Worm (Caenorhabditis elegans) whole organism, late embryonic: ENCODE results near the gene C24A8.6.
"Not testable (repeated sequence)": the region's sequence is repeated elsewhere in the genome, so short reads cannot be mapped to it uniquely, and the experiment has no call there.

ENCODE experiments used
- C08G9.2 ChIP-seq: sonication (generic microtip); optimal IDR thresholded peaks from 2 replicates; lab custom pipeline; 2016; ENCODE audit warnings: mild to moderate bottlenecking, missing genetic modification characterization, moderate library complexity, missing compliant biosample characterization
- C38D4.7 ChIP-seq: fragments of 200-800 bp; sonication (Bioruptor generic); optimal IDR thresholded peaks from 2 replicates; lab custom pipeline; 2018; ENCODE audit warnings: mild to moderate bottlenecking, missing genetic modification characterization, moderate library complexity, missing compliant biosample characterization
- K02D7.2 ChIP-seq: sonication (generic microtip); optimal IDR thresholded peaks from 2 replicates; lab custom pipeline; 2017; ENCODE audit warnings: mild to moderate bottlenecking, missing genetic modification characterization, missing compliant biosample characterization
- ahr-1 ChIP-seq: sonication (generic microtip); optimal IDR thresholded peaks from 2 replicates; lab custom pipeline; 2016; ENCODE audit warnings: missing genetic modification characterization, missing compliant biosample characterization
- ama-1 ChIP-seq: fragments of 150-350 bp; optimal IDR thresholded peaks from 2 replicates; lab custom pipeline; 2014
- ceh-18 ChIP-seq: sonication (generic microtip); optimal IDR thresholded peaks from 2 replicates; lab custom pipeline; 2016; ENCODE audit warnings: missing genetic modification characterization, missing compliant biosample characterization
- ceh-22 ChIP-seq: sonication (generic microtip); optimal IDR thresholded peaks from 2 replicates; lab custom pipeline; 2017; ENCODE audit warnings: missing biosample characterization, missing genetic modification characterization
- ceh-24 ChIP-seq: sonication (generic microtip); optimal IDR thresholded peaks from 2 replicates; lab custom pipeline; 2016; ENCODE audit warnings: mild to moderate bottlenecking, missing genetic modification characterization, missing compliant biosample characterization
- ceh-30 ChIP-seq: fragments of 150-350 bp; optimal IDR thresholded peaks from 2 replicates; lab custom pipeline; 2014; ENCODE audit warnings: missing biosample characterization, missing genetic modification characterization
- ceh-34 ChIP-seq: sonication (generic microtip); optimal IDR thresholded peaks from 2 replicates; lab custom pipeline; 2016; ENCODE audit warnings: mild to moderate bottlenecking, missing genetic modification characterization, missing compliant biosample characterization
- ceh-45 ChIP-seq: fragments of 200-800 bp; sonication (Bioruptor generic); IDR thresholded peaks from 2 replicates; pipeline ENCODE4 v1.3.6; 2022; ENCODE audit warnings: missing genetic modification reagents, missing genetic modification characterization, missing compliant biosample characterization
- ceh-6 ChIP-seq: fragments of 200-800 bp; sonication (Bioruptor generic); optimal IDR thresholded peaks from 2 replicates; lab custom pipeline; 2018; ENCODE audit warnings: mild to moderate bottlenecking, missing genetic modification characterization, missing compliant biosample characterization
- ceh-9 ChIP-seq: sonication (generic microtip); optimal IDR thresholded peaks from 2 replicates; lab custom pipeline; 2016; ENCODE audit warnings: mild to moderate bottlenecking, missing genetic modification characterization, inconsistent platforms, missing compliant biosample characterization
- che-1 ChIP-seq: sonication (generic microtip); optimal IDR thresholded peaks from 2 replicates; lab custom pipeline; 2016; ENCODE audit warnings: mild to moderate bottlenecking, missing genetic modification characterization, missing compliant biosample characterization
- elt-2 ChIP-seq: sonication (generic microtip); optimal IDR thresholded peaks from 2 replicates; lab custom pipeline; 2016; ENCODE audit warnings: missing genetic modification reagents, missing genetic modification characterization, missing compliant biosample characterization
- elt-4 ChIP-seq: sonication (generic microtip); optimal IDR thresholded peaks from 2 replicates; lab custom pipeline; 2016; ENCODE audit warnings: missing genetic modification characterization, missing compliant biosample characterization
- ets-4 ChIP-seq: sonication (generic microtip); optimal IDR thresholded peaks from 2 replicates; lab custom pipeline; 2016; ENCODE audit warnings: missing genetic modification characterization, missing compliant biosample characterization
- fkh-10 ChIP-seq: fragments of 150-350 bp; optimal IDR thresholded peaks from 2 replicates; lab custom pipeline; 2014; ENCODE audit warnings: missing biosample characterization, missing genetic modification reagents, missing genetic modification characterization
- fkh-6 ChIP-seq: sonication (generic microtip); optimal IDR thresholded peaks from 2 replicates; lab custom pipeline; 2016; ENCODE audit warnings: missing genetic modification characterization, missing compliant biosample characterization
- hlh-13 ChIP-seq: fragments of 200-800 bp; sonication (Bioruptor generic); optimal IDR thresholded peaks from 2 replicates; lab custom pipeline; 2018; ENCODE audit warnings: mild to moderate bottlenecking, missing genetic modification characterization, missing compliant biosample characterization
- hlh-30 ChIP-seq: sonication (generic microtip); optimal IDR thresholded peaks from 2 replicates; lab custom pipeline; 2017; ENCODE audit warnings: antibody characterized with exemption, missing genetic modification characterization, missing compliant biosample characterization; ENCODE audit not compliant: insufficient read depth
- lim-6 ChIP-seq: sonication (generic microtip); optimal IDR thresholded peaks from 2 replicates; lab custom pipeline; 2016; ENCODE audit warnings: missing genetic modification characterization, missing compliant biosample characterization
- lin-11 ChIP-seq: fragments of 200-800 bp; sonication (Bioruptor generic); optimal IDR thresholded peaks from 2 replicates; lab custom pipeline; 2018; ENCODE audit warnings: mild to moderate bottlenecking, missing genetic modification characterization, missing compliant biosample characterization
- nfya-1 ChIP-seq: sonication (generic microtip); optimal IDR thresholded peaks from 2 replicates; lab custom pipeline; 2017; ENCODE audit warnings: missing genetic modification characterization, mild to moderate bottlenecking, missing compliant biosample characterization, antibody characterized with exemption, moderate library complexity
- nhr-232 ChIP-seq: sonication (generic microtip); optimal IDR thresholded peaks from 2 replicates; lab custom pipeline; 2016; ENCODE audit warnings: missing genetic modification characterization, missing compliant biosample characterization
- npax-4 ChIP-seq: sonication (generic microtip); optimal IDR thresholded peaks from 2 replicates; lab custom pipeline; 2016; ENCODE audit warnings: missing genetic modification characterization, missing compliant biosample characterization
- pat-9 ChIP-seq: fragments of 200-800 bp; sonication (Bioruptor generic); optimal IDR thresholded peaks from 2 replicates; lab custom pipeline; 2018; ENCODE audit warnings: mild to moderate bottlenecking, missing genetic modification characterization, moderate library complexity, missing compliant biosample characterization
- pha-2 ChIP-seq: sonication (generic microtip); optimal IDR thresholded peaks from 2 replicates; lab custom pipeline; 2017; ENCODE audit warnings: mild to moderate bottlenecking, missing genetic modification characterization, missing compliant biosample characterization
- pqm-1 ChIP-seq: sonication (generic microtip); optimal IDR thresholded peaks from 2 replicates; lab custom pipeline; 2016; ENCODE audit warnings: missing genetic modification characterization, missing compliant biosample characterization
- ref-2 ChIP-seq: sonication (generic microtip); optimal IDR thresholded peaks from 2 replicates; lab custom pipeline; 2016; ENCODE audit warnings: missing genetic modification characterization, missing compliant biosample characterization
- rnt-1 ChIP-seq: sonication (generic microtip); optimal IDR thresholded peaks from 2 replicates; lab custom pipeline; 2016; ENCODE audit warnings: missing genetic modification characterization, missing compliant biosample characterization
- sox-2 ChIP-seq: fragments of 200-800 bp; sonication (Bioruptor generic); IDR thresholded peaks from 2 replicates; pipeline ENCODE4 v1.3.6; 2022; ENCODE audit warnings: missing genetic modification reagents, missing genetic modification characterization, missing compliant biosample characterization
- sox-4 ChIP-seq: sonication (generic microtip); optimal IDR thresholded peaks from 2 replicates; lab custom pipeline; 2017; ENCODE audit warnings: mild to moderate bottlenecking, missing genetic modification characterization, inconsistent platforms, missing compliant biosample characterization
- tbx-2 ChIP-seq: sonication (generic microtip); optimal IDR thresholded peaks from 2 replicates; lab custom pipeline; 2016; ENCODE audit warnings: missing genetic modification characterization, missing compliant biosample characterization
- unc-3 ChIP-seq, 2 experiments: fragments of 200-800 bp in 1 of 2; sonication (Bioruptor generic) in 1 of 2; sonication (generic microtip) in 1 of 2; conservative IDR thresholded peaks in 1 of 2; optimal IDR thresholded peaks in 1 of 2; 2 replicates each; pipeline versions ENCODE4 v1.3.6 to Lab custom; 2016 to 2022; ENCODE audit warnings: missing compliant biosample characterization in 2 of 2, missing genetic modification characterization in 2 of 2, missing genetic modification reagents in 1 of 2
- unc-42 ChIP-seq: sonication (generic microtip); optimal IDR thresholded peaks from 2 replicates; lab custom pipeline; 2016; ENCODE audit warnings: missing genotype, missing genetic modification characterization, missing compliant biosample characterization
- unc-86 ChIP-seq: sonication (generic microtip); optimal IDR thresholded peaks from 2 replicates; lab custom pipeline; 2016; ENCODE audit warnings: missing genetic modification characterization, missing compliant biosample characterization
- zip-5 ChIP-seq: sonication (generic microtip); optimal IDR thresholded peaks from 2 replicates; lab custom pipeline; 2016; ENCODE audit warnings: missing genetic modification characterization, missing compliant biosample characterization

The C24A8.6 gene

DNA sequence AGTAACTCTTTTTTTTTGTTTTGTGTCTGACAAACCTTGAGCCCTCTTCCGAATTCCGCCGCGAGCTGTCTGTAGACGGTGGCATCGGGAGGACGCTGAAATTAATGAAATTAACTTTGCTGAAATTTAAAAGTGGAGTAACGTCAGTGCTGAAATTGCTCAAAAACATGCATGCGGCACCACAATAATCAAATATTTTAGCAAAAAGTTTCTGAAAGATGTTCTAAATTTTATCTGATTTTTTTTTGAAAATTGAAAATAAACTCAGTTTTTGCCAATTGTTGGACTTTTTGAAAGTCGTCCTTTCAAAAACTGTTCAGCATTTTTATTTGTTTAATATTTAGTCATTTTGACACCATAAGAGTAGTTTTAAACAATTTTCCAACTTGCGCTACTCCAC, 3.7 kb upstream of the C24A8.6 start, which contains the start of gene cst-2:
cst-2 (minus strand) TSS at position 101 of the 400 bp plus-strand sequence.
- TF ChIP-seq pha-2, ceh-34, nfya-1 (tag; lab: Kevin White, UChicago): not testable (repeated sequence)

DNA sequence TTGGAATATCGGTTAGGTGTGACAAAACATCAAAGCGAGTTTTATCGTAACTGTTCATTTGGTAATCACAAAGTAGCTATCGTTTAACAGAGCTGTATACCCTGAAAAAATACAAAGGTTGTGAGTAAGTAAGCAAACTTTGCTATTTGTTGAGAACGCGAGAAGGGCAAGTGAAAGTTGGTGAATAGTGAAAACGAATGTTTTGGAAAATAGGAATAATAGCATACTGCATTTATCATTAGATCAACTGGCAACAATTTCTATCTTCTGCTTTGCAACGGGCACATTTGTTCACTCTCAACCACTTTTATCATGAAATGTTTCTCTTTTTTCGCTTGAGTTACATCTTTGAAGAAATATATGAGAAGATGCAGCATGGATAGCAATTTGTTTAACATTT, 3.4 kb downstream of the C24A8.6 start, which contains the start of gene C24A8.5:
C24A8.5 (minus strand) TSS at position 101 of the 400 bp plus-strand sequence.
- no peak for TF ChIP-seq ref-2 (tag; lab: Kevin White, UChicago)
- TF ChIP-seq, all 69 proteins: peak for 0

DNA sequence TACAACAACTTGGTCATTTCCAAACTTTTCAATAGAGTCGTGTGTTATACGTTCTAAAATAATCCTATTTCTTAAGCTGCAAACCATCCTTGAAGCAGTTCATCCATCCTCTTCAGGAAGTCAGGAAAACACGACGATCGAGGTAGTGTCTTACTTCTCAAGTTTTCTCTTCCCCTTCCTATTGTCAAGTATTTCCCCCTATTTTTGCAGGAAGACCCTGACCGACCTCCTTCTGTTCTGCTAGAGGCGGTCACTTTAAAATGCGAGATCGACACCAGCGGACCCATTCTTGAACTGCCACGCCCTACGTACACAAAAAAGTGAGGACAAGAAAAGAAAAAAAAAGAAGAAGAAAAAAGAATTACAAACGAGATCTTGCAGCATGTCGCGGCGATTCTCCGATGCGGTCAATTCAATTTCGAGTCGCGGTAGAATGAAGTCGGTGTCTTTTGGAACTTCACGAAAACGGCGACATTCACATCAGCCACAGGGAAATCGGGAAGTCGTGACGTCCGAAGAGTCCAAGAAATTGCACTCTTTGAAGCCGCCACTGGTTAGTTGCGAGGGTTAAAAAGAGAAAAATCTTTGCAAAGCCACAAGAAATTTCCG, 9.3 kb downstream of the C24A8.6 start:
- TF ChIP-seq C08G9.2 (tag; lab: Kevin White, UChicago) (no peak), unc-42 (tag; lab: Kevin White, UChicago) (peak; percentile 58)

DNA sequence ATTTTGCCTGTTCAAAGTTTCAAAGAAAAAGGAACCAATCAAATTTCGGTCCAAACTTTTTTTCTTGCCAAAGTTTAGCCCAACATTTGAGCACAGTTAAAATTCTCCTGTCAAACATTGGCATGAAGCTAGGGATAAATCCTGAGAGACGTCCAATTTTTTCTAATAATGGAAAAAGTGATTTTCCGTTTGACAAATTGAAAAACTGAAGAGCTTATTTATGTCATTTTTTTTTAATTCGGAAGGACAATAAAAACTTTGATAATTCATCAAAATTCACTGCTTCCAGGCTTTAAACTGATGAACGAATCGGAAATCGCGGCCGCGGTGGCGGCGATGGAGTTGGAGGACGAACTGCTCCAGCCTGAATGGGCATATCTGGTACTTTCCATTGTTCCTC, 11.6 kb downstream of the C24A8.6 start, which contains the start of gene dop-6:
dop-6 (plus strand) TSS at position 301 of the 400 bp plus-strand sequence.
- TF ChIP-seq ceh-45 (no peak), ceh-18 (tag; lab: Kevin White, UChicago) (no peak), sox-4 (tag; lab: Kevin White, UChicago) (no peak), ceh-9 (no peak), unc-86 (tag; lab: Kevin White, UChicago) (no peak), che-1 (tag; lab: Kevin White, UChicago) (no peak), ceh-24 (tag; lab: Kevin White, UChicago) (no peak), ceh-22 (tag; lab: Kevin White, UChicago) (no peak), fkh-6 (tag; lab: Kevin White, UChicago) (no peak), pat-9 (tag; lab: Kevin White, UChicago) (no peak)

DNA sequence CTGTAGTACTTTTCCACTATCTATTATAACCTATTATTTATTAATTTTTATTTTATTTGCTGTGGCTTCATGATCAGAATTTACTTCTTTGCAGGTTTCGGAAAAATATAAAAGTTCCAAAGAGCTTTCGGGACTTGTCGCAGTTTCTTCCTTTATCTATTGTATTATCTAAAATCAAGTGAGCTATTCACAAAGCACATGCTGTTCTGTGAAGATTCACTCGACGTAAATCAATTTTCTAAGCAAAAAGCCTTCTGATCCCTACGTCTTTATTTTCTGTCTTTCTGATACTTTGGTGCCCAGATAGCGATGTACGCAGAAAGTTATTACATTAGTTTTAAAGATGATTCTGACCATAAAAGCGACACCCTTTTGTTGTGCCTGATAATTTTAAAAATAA, 15.1 kb downstream of the C24A8.6 start:
- no peak for TF ChIP-seq sox-2 (GFP tag; lab: Robert Waterston, UW)
- TF ChIP-seq unc-42 (tag; lab: Kevin White, UChicago) = peak; percentile 36

DNA sequence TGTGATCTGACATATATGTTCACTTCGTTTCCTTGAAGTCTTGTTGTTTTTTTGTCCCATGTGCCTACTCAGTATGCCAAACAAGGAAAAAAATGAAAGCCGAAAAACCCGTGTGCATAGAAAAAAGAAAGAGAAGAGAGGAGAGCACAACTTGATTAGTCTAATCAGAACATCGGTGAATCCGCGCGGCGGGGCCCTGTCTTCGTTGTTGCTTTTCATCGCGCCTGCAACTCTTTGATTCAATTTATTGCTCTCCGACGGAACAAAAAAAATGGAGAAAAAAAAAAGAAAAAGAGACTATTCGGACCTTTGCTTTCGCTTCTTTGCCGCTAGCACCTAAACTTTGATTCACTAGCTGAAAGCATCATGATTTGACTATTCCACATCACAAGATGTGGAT, 17.3 kb downstream of the C24A8.6 start:
- TF ChIP-seq ceh-30 (tag; lab: Kevin White, UChicago) (no peak), unc-42 (tag; lab: Kevin White, UChicago) (peak; percentile 95), K02D7.2 (no peak), lim-6 (tag; lab: Kevin White, UChicago) (no peak), fkh-10 (peak; percentile 24), hlh-30 (tag; lab: Kevin White, UChicago) (no peak), zip-5 (tag; lab: Kevin White, UChicago) (no peak), hlh-13 (no peak)

DNA sequence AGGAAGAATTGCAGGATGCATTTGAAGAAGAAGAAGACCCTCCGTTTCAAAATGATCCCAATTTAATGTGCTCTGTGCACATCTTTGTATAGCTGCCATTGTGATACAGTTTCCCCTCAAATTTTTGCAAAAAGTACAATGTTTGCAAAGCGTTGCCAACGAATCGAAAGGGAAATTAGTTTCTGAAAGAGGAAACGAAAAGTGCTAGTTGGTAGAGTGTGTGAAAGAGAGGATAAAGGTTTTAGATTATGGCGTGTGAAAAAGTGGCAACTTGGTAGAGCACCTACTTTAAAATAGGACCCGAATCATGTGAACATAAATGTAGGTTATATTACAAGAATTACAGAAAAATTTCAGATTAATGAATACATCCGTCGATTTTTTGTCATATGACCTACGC, 20.5 kb downstream of the C24A8.6 start, which contains the start of gene C52B9.8:
C52B9.8 (minus strand) TSS at position 101 of the 400 bp plus-strand sequence.
- no peak for TF ChIP-seq tbx-2
- TF ChIP-seq ceh-9 = no peak

DNA sequence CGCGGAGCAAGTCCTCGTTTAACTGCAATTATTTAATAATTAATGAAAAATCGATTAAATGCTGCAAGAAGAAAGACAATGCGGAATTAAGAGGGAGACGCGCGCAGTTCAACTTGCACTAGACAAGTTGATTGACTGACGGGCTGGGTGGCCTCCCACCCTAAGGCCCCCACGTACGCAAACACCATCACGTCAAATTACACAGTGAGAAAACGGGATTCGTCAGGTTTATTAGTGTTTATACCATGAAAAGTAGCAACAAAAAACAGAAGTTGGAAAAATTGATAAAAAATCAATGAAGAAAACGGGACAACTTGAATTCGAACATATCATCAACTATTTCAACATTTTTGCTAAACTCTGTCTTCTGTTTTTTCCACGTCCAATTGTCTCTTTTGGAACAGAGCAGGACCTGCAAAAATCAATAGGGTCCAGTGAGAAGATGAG, 24.6 kb downstream of the C24A8.6 start:
- no peak for TF ChIP-seq ama-1 (lab: Kevin White, UChicago)
- TF ChIP-seq rnt-1 (tag; lab: Kevin White, UChicago) = no peak
- TF ChIP-seq npax-4 (tag; lab: Kevin White, UChicago) = no peak
- TF ChIP-seq elt-2 (tag; lab: Kevin White, UChicago) = no peak
- TF ChIP-seq ets-4 = no peak
- TF ChIP-seq ceh-6 (GFP tag; lab: Kevin White, UChicago) = no peak
- TF ChIP-seq elt-4 (tag; lab: Kevin White, UChicago) = no peak
- TF ChIP-seq C38D4.7 (GFP tag; lab: Kevin White, UChicago) = no peak
- TF ChIP-seq ahr-1 (tag; lab: Kevin White, UChicago) = no peak
- no peak for TF ChIP-seq sox-4 (tag; lab: Kevin White, UChicago)
- no peak for TF ChIP-seq lin-11 (tag; lab: Kevin White, UChicago)
- TF ChIP-seq hlh-13 = no peak
- no peak for TF ChIP-seq pqm-1 (tag; lab: Kevin White, UChicago)
- no peak for TF ChIP-seq sox-2 (GFP tag; lab: Robert Waterston, UW)
- 0 out of 2 replicates have a peak, but pooled peaks have one; percentile 27 for TF ChIP-seq unc-3 (GFP tag; conservative IDR thresholded peaks at IDR 0.05; lab: Robert Waterston, UW)
- TF ChIP-seq unc-3 (tag; optimal IDR thresholded peaks at IDR 0.05; lab: Kevin White, UChicago) = no peak
- no peak for TF ChIP-seq nhr-232 (tag; lab: Kevin White, UChicago)
